Fruit fly (Drosophila melanogaster): ENCODE measurements around the gene CG6769.

Gene CG6769

DNA sequence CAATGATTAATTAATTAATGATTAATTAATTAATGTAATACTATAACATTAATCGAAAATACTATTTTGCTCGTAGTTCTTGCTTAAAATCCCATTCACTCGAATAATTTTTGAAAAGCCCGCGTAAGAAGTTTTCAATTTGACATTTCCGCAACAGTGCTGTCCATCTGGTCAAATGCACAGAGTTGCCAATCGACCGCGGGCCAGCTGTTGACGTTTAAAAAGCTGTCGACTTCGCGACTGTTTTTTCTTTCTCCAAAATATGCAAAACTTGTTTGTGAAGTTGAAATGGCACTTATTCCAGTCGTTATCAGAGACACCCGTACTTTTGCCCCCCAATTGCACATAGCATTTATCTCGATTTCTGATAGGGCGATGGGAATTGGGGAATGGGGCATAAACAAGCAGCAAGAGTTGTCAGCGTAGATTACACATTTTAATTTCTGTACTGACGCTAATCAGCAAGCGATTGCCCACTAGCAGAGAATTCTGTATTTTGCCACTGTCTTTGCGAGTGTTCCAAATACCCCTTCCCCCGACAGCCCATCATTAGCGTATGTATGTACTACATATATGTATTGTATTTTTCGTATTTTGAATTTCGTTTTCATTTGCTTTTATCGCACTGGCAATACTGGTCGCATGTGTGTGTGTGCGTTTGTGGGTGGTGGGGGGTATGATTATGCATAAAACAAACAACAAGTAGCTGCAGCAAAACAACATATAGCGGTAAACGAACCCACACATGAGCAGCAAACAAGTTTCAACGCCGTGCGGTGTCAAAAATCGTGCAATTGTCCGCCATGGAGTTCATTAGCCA lies 4.1 kb upstream of the CG6769 start, which contains the start of gene Srx (continued):
- TF ChIP-seq CG4707 (GFP tag; optimal IDR thresholded peaks at IDR 0.05) (no peak), CG8290 (GFP tag; optimal IDR thresholded peaks at IDR 0.05) (no peak), CG8290 (tag; optimal IDR thresholded peaks at IDR 0.05) (peak in 1 of 2 experiments; percentile 15), CG15479 (GFP tag; optimal IDR thresholded peaks at IDR 0.05) (no peak), CG12236 (GFP tag; optimal IDR thresholded peaks at IDR 0.05) (no peak), ewg (GFP tag; optimal IDR thresholded peaks at IDR 0.05) (no peak), gsb-n (tag; optimal IDR thresholded peaks at IDR 0.05) (no peak), Dek (tag; optimal IDR thresholded peaks at IDR 0.05) (peak; percentile 8), HmgD (GFP tag; optimal IDR thresholded peaks at IDR 0.05) (no peak), eve (GFP tag; optimal IDR thresholded peaks at IDR 0.05) (no peak), Dfd (GFP tag; optimal IDR thresholded peaks at IDR 0.05) (no peak), Bteb2 (GFP tag; optimal IDR thresholded peaks at IDR 0.05) (no peak), CG14441 (GFP tag; IDR thresholded peaks at IDR 0.05) (0 out of 2 replicates have a peak, but pooled peaks have one; percentile 33), CG4617 (GFP tag; optimal IDR thresholded peaks at IDR 0.05; ENCODE audit: borderline replicate concordance) (no peak), Poxn (GFP tag; IDR thresholded peaks at IDR 0.05) (no peak), Dref (GFP tag; IDR thresholded peaks at IDR 0.05) (peak; percentile 35; the same call in 1 of the 2 replicates), croc (GFP tag; conservative IDR thresholded peaks at IDR 0.05) (no peak), dpn (GFP tag; optimal IDR thresholded peaks at IDR 0.05) (peak in 1 of 2 experiments; percentile 33), CG18011 (GFP tag; optimal IDR thresholded peaks at IDR 0.05) (no peak), zfh2 (GFP tag; optimal IDR thresholded peaks at IDR 0.05) (peak; percentile 12), gfzf (GFP tag; optimal IDR thresholded peaks at IDR 0.05) (peak; percentile 2), nerfin-1 (tag; optimal IDR thresholded peaks at IDR 0.05) (no peak), sr (GFP tag; IDR thresholded peaks at IDR 0.05) (no peak), scrt (GFP tag; optimal IDR thresholded peaks at IDR 0.05) (no peak), Ptx1 (GFP tag; IDR thresholded peaks at IDR 0.05) (no peak), shn (GFP tag; optimal IDR thresholded peaks at IDR 0.05) (peak; percentile 15), MTF-1 (GFP tag; optimal IDR thresholded peaks at IDR 0.05; ENCODE audit: borderline replicate concordance) (no peak), tll (GFP tag; optimal IDR thresholded peaks at IDR 0.05) (no peak), ems (GFP tag; optimal IDR thresholded peaks at IDR 0.05) (no peak), luna (GFP tag; optimal IDR thresholded peaks at IDR 0.05) (no peak), HmgZ (tag; optimal IDR thresholded peaks at IDR 0.05) (peak; percentile 12), pros (GFP tag; optimal IDR thresholded peaks at IDR 0.05) (no peak), CG17328 (GFP tag; IDR thresholded peaks at IDR 0.05) (no peak), CTCF (GFP tag; optimal IDR thresholded peaks at IDR 0.05) (no peak), lab (GFP tag; optimal IDR thresholded peaks at IDR 0.05) (no peak), Neu2 (GFP tag; optimal IDR thresholded peaks at IDR 0.05; ENCODE audit: borderline replicate concordance) (no peak), sob (GFP tag; IDR thresholded peaks at IDR 0.05) (no peak), CG6813 (GFP tag; optimal IDR thresholded peaks at IDR 0.05) (no peak), nmo (GFP tag; optimal IDR thresholded peaks at IDR 0.05) (peak; percentile 14), sc (optimal IDR thresholded peaks at IDR 0.05) (no peak), sc (GFP tag; optimal IDR thresholded peaks at IDR 0.05) (no peak), pb (GFP tag; optimal IDR thresholded peaks at IDR 0.05) (no peak), CG8281 (tag; optimal IDR thresholded peaks at IDR 0.05) (no peak), Pdp1 (GFP tag; optimal IDR thresholded peaks at IDR 0.05) (peak; percentile 26 to 72), CG12659 (GFP tag; optimal IDR thresholded peaks at IDR 0.05) (peak; percentile 27), tna (GFP tag; IDR thresholded peaks at IDR 0.05; ENCODE audit: partially characterized antibody) (no peak), Mad (GFP tag; optimal IDR thresholded peaks at IDR 0.05) (no peak), CG16779 (GFP tag; IDR thresholded peaks at IDR 0.05) (no peak), ab (GFP tag; optimal IDR thresholded peaks at IDR 0.05) (no peak), MESR4 (GFP tag; optimal IDR thresholded peaks at IDR 0.05) (peak; percentile 23)

All from whole organism, embryonic.